Fruit fly (Drosophila melanogaster) whole organism: ENCODE results near the gene CG9799.

ENCODE experiments used
- CG8478 ChIP-seq: fragments of >200 bp; optimal IDR thresholded peaks from 2 replicates; lab custom pipeline; 2018; ENCODE audit warnings: inconsistent platforms
- Dll ChIP-seq: fragments of >200 bp; optimal IDR thresholded peaks from 2 replicates; lab custom pipeline; 2017
- EcR ChIP-seq, 2 experiments: fragments of >200 bp; optimal IDR thresholded peaks; 2 replicates each; lab custom pipeline; 2017; ENCODE audit warnings: missing biosample characterization in 2 of 2, missing genetic modification characterization in 2 of 2, missing genetic modification reagents in 2 of 2
- pan ChIP-seq: fragments of >200 bp; optimal IDR thresholded peaks from 2 replicates; lab custom pipeline; 2017
- psq ChIP-seq: fragments of >200 bp; optimal IDR thresholded peaks from 2 replicates; lab custom pipeline; 2017
- usp ChIP-seq: fragments of >200 bp; optimal IDR thresholded peaks from 2 replicates; lab custom pipeline; 2017; ENCODE audit warnings: missing biosample characterization, missing genetic modification characterization, mixed read lengths

The CG9799 gene

dm6 chr3R:13388160-13388870 is at the start of gene CG9799:
Gene CG9799 (minus strand): TSS chr3R:13388709.
- TF ChIP-seq CG8478 (lab: Kevin White, UChicago): no peak
- no peak for TF ChIP-seq pan (lab: Kevin White, UChicago)
- TF ChIP-seq psq (lab: Kevin White, UChicago): no peak
- no peak for TF ChIP-seq usp (GFP tag; lab: Kevin White, UChicago)
- TF ChIP-seq EcR (GFP tag; optimal IDR thresholded peaks at IDR 0.05; lab: Kevin White, UChicago): no peak
- TF ChIP-seq Dll (lab: Kevin White, UChicago): no peak

DNA sequence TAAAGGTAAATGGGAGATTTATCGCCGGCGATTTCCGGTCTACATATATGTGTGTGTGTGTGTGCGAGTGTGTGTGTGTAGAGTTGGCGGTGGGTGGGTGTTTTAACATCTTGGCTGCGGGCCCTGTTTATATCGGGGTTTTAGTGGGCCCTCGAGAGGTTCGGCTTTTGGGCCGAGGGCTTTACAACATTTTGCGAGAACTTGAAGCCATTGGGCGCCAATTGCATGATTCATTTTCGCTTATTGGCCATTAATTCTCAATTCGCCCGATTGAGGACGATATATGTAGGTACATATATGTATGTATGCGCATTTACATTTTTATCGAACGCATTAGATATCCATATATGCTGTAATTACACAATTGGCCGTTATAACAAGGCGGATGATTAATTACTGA is 47.3 kb upstream of the CG9799 start:
- TF ChIP-seq usp (GFP tag; lab: Kevin White, UChicago) (no peak), psq (lab: Kevin White, UChicago) (no peak), EcR (GFP tag; optimal IDR thresholded peaks at IDR 0.05; lab: Kevin White, UChicago) (no peak), Dll (lab: Kevin White, UChicago) (no peak), pan (lab: Kevin White, UChicago) (no peak), CG8478 (lab: Kevin White, UChicago) (no peak)

- TF ChIP-seq Dll (lab: Kevin White, UChicago): no peak
- TF ChIP-seq pan (lab: Kevin White, UChicago): no peak
- TF ChIP-seq EcR (GFP tag; optimal IDR thresholded peaks at IDR 0.05; lab: Kevin White, UChicago): no peak
- TF ChIP-seq CG8478 (lab: Kevin White, UChicago): no peak
- no peak for TF ChIP-seq usp (GFP tag; lab: Kevin White, UChicago)
- no peak for TF ChIP-seq psq (lab: Kevin White, UChicago)
Measured at dm6 chr3R:13434325-13435168, 46.0 kb upstream of the CG9799 start, which contains the start of gene yrt. Gene yrt (minus strand): TSS chr3R:13434984.

dm6 chr3R:13433623-13434022 is 45.1 kb upstream of the CG9799 start:
- TF ChIP-seq CG8478 (lab: Kevin White, UChicago) (no peak), pan (lab: Kevin White, UChicago) (no peak), psq (lab: Kevin White, UChicago) (no peak), Dll (lab: Kevin White, UChicago) (no peak), EcR (GFP tag; optimal IDR thresholded peaks at IDR 0.05; lab: Kevin White, UChicago) (no peak), usp (GFP tag; lab: Kevin White, UChicago) (no peak)

dm6 chr3R:13428341-13429040 is 40.0 kb upstream of the CG9799 start:
- TF ChIP-seq psq (lab: Kevin White, UChicago) (no peak), EcR (GFP tag; optimal IDR thresholded peaks at IDR 0.05; lab: Kevin White, UChicago) (no peak), pan (lab: Kevin White, UChicago) (no peak), Dll (lab: Kevin White, UChicago) (no peak)

- TF ChIP-seq psq (lab: Kevin White, UChicago): no peak
- TF ChIP-seq usp (GFP tag; lab: Kevin White, UChicago): no peak
- no peak for TF ChIP-seq EcR (GFP tag; optimal IDR thresholded peaks at IDR 0.05; lab: Kevin White, UChicago)
- TF ChIP-seq CG8478 (lab: Kevin White, UChicago): no peak
- TF ChIP-seq pan (lab: Kevin White, UChicago): no peak
- no peak for TF ChIP-seq Dll (lab: Kevin White, UChicago)
Measured at dm6 chr3R:13425470-13426033, 37.0 kb upstream of the CG9799 start, which contains the start of gene Act87E. Gene Act87E (plus strand): TSS chr3R:13425983.

- TF ChIP-seq pan (lab: Kevin White, UChicago) (no peak), psq (lab: Kevin White, UChicago) (no peak), EcR (GFP tag; optimal IDR thresholded peaks at IDR 0.05; lab: Kevin White, UChicago) (no peak), Dll (lab: Kevin White, UChicago) (no peak), CG8478 (lab: Kevin White, UChicago) (no peak), usp (GFP tag; lab: Kevin White, UChicago) (no peak)
Measured at dm6 chr3R:13422178-13422577, 33.7 kb upstream of the CG9799 start.

dm6 chr3R:13419979-13420378 is 31.5 kb upstream of the CG9799 start, which contains the start of gene Ir87a:
Gene Ir87a (plus strand): TSS chr3R:13420279.
- TF ChIP-seq usp (GFP tag; lab: Kevin White, UChicago) (no peak), EcR (GFP tag; optimal IDR thresholded peaks at IDR 0.05; lab: Kevin White, UChicago) (no peak), CG8478 (lab: Kevin White, UChicago) (no peak)

DNA sequence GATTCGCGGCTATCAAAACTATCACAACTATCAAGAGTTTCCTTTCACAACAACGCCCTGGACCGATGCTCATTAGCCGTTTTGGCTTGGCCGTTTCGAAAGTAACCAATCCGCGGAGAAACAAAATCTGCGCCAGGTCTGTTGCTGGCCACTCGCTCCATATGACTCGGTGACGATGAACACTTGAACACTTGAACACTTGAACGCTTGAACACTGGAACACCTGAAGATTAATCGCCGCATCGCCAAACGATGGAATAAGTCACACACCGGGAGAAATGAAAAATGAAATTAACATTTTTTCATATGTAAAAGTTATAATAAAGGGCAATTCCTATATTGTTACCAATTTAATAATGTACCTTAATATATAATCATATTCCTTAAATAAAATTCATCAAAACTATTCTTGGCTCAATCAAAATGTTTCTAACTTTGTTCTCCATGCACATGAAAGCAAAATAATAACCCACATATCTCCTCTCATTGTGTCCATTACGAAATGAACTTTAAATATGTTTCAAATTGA is 28.6 kb upstream of the CG9799 start:
- no peak for TF ChIP-seq psq (lab: Kevin White, UChicago)
- TF ChIP-seq usp (GFP tag; lab: Kevin White, UChicago): no peak
- TF ChIP-seq CG8478 (lab: Kevin White, UChicago): no peak
- no peak for TF ChIP-seq Dll (lab: Kevin White, UChicago)
- TF ChIP-seq pan (lab: Kevin White, UChicago): no peak
- no peak for TF ChIP-seq EcR (GFP tag; optimal IDR thresholded peaks at IDR 0.05; lab: Kevin White, UChicago)

DNA sequence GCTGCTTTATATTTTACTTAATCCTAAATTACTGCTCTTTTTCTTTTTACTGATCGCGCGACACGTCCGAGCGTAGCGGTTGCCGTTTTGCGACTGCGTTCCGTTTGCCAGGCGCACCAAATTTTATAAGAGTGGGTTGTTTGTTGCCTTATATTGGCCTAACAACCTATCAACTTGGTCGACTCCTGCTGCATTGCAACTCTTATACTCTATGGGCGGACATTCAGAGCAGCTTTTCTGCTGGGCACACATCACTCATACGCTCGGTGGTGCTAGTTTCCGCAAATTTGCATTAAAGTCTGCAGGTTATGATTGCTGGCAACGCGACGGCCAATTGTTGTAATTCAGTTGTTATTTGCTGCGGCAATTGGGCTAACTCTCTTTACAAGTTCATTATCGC is 26.7 kb upstream of the CG9799 start, which contains the start of gene yellow-e:
TSS of gene yellow-e (minus strand) at position 101 of the 400 bp plus-strand sequence.
- TF ChIP-seq EcR (GFP tag; optimal IDR thresholded peaks at IDR 0.05; lab: Kevin White, UChicago) (no peak), psq (lab: Kevin White, UChicago) (no peak), pan (lab: Kevin White, UChicago) (no peak), usp (GFP tag; lab: Kevin White, UChicago) (no peak), Dll (lab: Kevin White, UChicago) (no peak), CG8478 (lab: Kevin White, UChicago) (no peak)
